Fruit fly (Drosophila melanogaster) whole organism, prepupa: ENCODE data around the gene CG8519.
A peak's percentile ranks its signal among the peaks of the same experiment; 100 is the strongest.

ENCODE experiments used
- CG10631 ChIP-seq: fragments of 200-800 bp; sonication (Bioruptor generic); optimal IDR thresholded peaks from 2 replicates; lab custom pipeline; 2016; ENCODE audit warnings: missing biosample characterization, missing genetic modification characterization
- CG10669 ChIP-seq: fragments of 200-800 bp; sonication (Bioruptor generic); optimal IDR thresholded peaks from 3 replicates; lab custom pipeline; 2018; ENCODE audit warnings: missing biosample characterization, mild to moderate bottlenecking, missing genetic modification characterization, moderate library complexity
- CG11762 ChIP-seq: fragments of 200-800 bp; sonication (Bioruptor generic); optimal IDR thresholded peaks from 3 replicates; lab custom pipeline; 2016; ENCODE audit warnings: missing biosample characterization, missing genetic modification characterization; ENCODE audit not compliant: insufficient read depth
- CG1621 ChIP-seq: fragments of 200-800 bp; sonication (Bioruptor generic); optimal IDR thresholded peaks from 3 replicates; lab custom pipeline; 2018; ENCODE audit warnings: missing biosample characterization, mild to moderate bottlenecking, missing genetic modification characterization
- CG31627 ChIP-seq: fragments of 200-800 bp; sonication (Bioruptor generic); optimal IDR thresholded peaks from 3 replicates; lab custom pipeline; 2016; ENCODE audit warnings: missing biosample characterization, missing genetic modification characterization
- CG6163 ChIP-seq: fragments of 200-800 bp; sonication (Bioruptor generic); IDR thresholded peaks from 3 replicates; pipeline ENCODE4 v1.3.6; 2022; ENCODE audit warnings: missing biosample characterization, missing genetic modification characterization
- CG7368 ChIP-seq: fragments of 200-800 bp; sonication (Bioruptor generic); optimal IDR thresholded peaks from 3 replicates; lab custom pipeline; 2016; ENCODE audit warnings: missing biosample characterization, missing genetic modification characterization
- CG9139 ChIP-seq: fragments of 200-800 bp; sonication (Bioruptor generic); optimal IDR thresholded peaks from 3 replicates; lab custom pipeline; 2017; ENCODE audit warnings: missing biosample characterization, mild to moderate bottlenecking, missing genetic modification characterization
- Eip75B ChIP-seq: fragments of 200-800 bp; sonication (Bioruptor generic); optimal IDR thresholded peaks from 3 replicates; lab custom pipeline; 2016; ENCODE audit warnings: missing biosample characterization, missing genetic modification characterization
- Eip78C ChIP-seq: fragments of 200-800 bp; sonication (Bioruptor generic); peaks from one replicate; lab custom pipeline; 2016; ENCODE audit warnings: missing biosample characterization, missing genetic modification characterization
- Eip93F ChIP-seq: fragments of 200-800 bp; sonication (Bioruptor generic); optimal IDR thresholded peaks from 2 replicates; lab custom pipeline; 2016; ENCODE audit warnings: missing biosample characterization, mild to moderate bottlenecking, missing genetic modification characterization
- Ets96B ChIP-seq: fragments of 200-800 bp; optimal IDR thresholded peaks from 2 replicates; lab custom pipeline; 2019; ENCODE audit warnings: missing biosample characterization, mild to moderate bottlenecking, missing genetic modification characterization, moderate library complexity
- Hr39 ChIP-seq: fragments of 200-800 bp; sonication (Bioruptor generic); optimal IDR thresholded peaks from 2 replicates; lab custom pipeline; 2016; ENCODE audit warnings: missing biosample characterization, missing genetic modification characterization
- Hr4 ChIP-seq: fragments of 200-800 bp; sonication (Bioruptor generic); optimal IDR thresholded peaks from 3 replicates; lab custom pipeline; 2016; ENCODE audit warnings: missing biosample characterization, missing genetic modification characterization
- Sox102F ChIP-seq: fragments of 200-800 bp; sonication (Bioruptor generic); optimal IDR thresholded peaks from 2 replicates; lab custom pipeline; 2016; ENCODE audit warnings: missing biosample characterization, mild to moderate bottlenecking, missing genetic modification characterization
- dsx ChIP-seq: fragments of 200-800 bp; optimal IDR thresholded peaks from 3 replicates; lab custom pipeline; 2019; ENCODE audit warnings: missing biosample characterization, mild to moderate bottlenecking, missing genetic modification characterization, moderate library complexity; ENCODE audit not compliant: poor library complexity, severe bottlenecking
- eg ChIP-seq: fragments of 200-800 bp; sonication (Bioruptor generic); IDR thresholded peaks from 3 replicates; pipeline ENCODE4 v1.3.6; 2022; ENCODE audit warnings: missing biosample characterization, missing genetic modification characterization
- fd85E ChIP-seq: fragments of 200-800 bp; sonication (Bioruptor generic); optimal IDR thresholded peaks from 3 replicates; lab custom pipeline; 2016; ENCODE audit warnings: missing biosample characterization, missing genetic modification characterization
- fkh ChIP-seq: fragments of 200-800 bp; sonication (Bioruptor generic); optimal IDR thresholded peaks from 3 replicates; lab custom pipeline; 2017; ENCODE audit warnings: missing biosample characterization, mild to moderate bottlenecking, missing genetic modification characterization, moderate library complexity
- lz ChIP-seq: fragments of 200-800 bp; sonication (Bioruptor generic); optimal IDR thresholded peaks from 3 replicates; lab custom pipeline; 2016; ENCODE audit warnings: missing biosample characterization, missing genetic modification characterization
- pdm3 ChIP-seq: fragments of 200-800 bp; sonication (Bioruptor generic); optimal IDR thresholded peaks from 3 replicates; lab custom pipeline; 2016; ENCODE audit warnings: missing biosample characterization, missing genetic modification characterization
- salr ChIP-seq, 2 experiments: fragments of 200-800 bp; sonication (Bioruptor generic); optimal IDR thresholded peaks; 3 replicates each; lab custom pipeline; 2016 to 2018; ENCODE audit warnings: missing biosample characterization in 2 of 2, missing genetic modification characterization in 2 of 2, mild to moderate bottlenecking in 1 of 2
- svp ChIP-seq: fragments of 200-800 bp; sonication (Bioruptor generic); peaks from one replicate; lab custom pipeline; 2016; ENCODE audit warnings: missing biosample characterization, missing genetic modification characterization

Gene CG8519

DNA sequence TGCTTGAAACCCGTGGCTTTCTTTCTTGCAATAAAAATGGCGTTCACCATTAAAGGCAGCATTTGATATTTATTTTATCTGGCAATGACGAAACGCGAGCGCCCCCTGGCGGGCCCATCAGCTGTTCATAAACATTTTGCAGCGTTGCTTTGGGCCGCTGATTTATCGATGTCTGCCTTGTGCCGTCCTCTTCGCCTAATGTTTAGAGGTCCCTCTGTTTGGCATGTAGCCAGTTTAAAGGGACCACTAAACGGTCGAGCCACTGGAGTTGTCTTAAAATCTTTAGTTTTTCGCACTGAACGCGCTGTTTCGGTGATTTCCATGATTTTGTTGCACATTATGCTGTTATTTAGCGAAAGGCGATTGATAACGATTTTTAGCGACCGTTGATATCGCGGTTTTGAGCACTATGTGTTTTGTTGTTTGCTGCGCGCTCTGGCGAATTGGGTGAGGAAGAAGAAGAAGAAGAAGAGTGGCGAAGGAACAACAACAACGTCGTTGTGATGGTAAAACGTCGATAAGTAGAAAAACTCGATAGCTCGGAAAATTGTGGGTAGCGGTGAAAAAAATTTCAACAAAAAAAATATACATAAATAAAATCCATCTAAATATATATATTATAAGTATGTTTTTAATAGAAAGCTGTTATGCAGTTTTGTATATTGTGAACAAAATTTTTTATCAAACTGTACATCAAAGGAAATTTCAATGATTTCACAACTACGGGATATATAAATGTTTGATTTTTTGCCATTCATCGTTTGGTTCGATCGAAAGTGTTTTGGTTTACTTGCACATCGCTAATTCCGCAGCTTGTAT lies 47.8 kb downstream of the CG8519 start, which contains the start of the genes velo and Sbds (continued):
- TF ChIP-seq Eip93F (GFP tag; lab: Kevin White, UChicago) = no peak
- no peak for TF ChIP-seq CG1621
- no peak for TF ChIP-seq svp (GFP tag; lab: Kevin White, UChicago)
- TF ChIP-seq Ets96B (tag; lab: Kevin White, UChicago) = peak; percentile 33
- no peak for TF ChIP-seq fkh (GFP tag; lab: Kevin White, UChicago)
- TF ChIP-seq CG6163 (GFP tag; lab: Robert Waterston, UW) = peak; percentile 61
- no peak for TF ChIP-seq Hr4 (GFP tag; lab: Kevin White, UChicago)
- TF ChIP-seq CG7368 (GFP tag; lab: Kevin White, UChicago) = no peak
- peak; percentile 19 for TF ChIP-seq Hr39
- peak; percentile 37 for TF ChIP-seq lz (GFP tag; lab: Kevin White, UChicago)
- no peak for TF ChIP-seq CG9139 (GFP tag; lab: Kevin White, UChicago)
- peak; percentile 39 for TF ChIP-seq dsx (GFP tag; lab: Kevin White, UChicago)
- TF ChIP-seq CG31627 (GFP tag; lab: Kevin White, UChicago) = peak; percentile 25
- TF ChIP-seq salr (GFP tag; optimal IDR thresholded peaks at IDR 0.05; lab: Kevin White, UChicago) = peak in 1 of 2 experiments; percentile 38
- no peak for TF ChIP-seq CG10669 (GFP tag; lab: Kevin White, UChicago)
- peak; percentile 27; the same call in 1 of the 3 replicates for TF ChIP-seq eg (GFP tag; lab: Robert Waterston, UW)
- no peak for TF ChIP-seq fd85E
- no peak for TF ChIP-seq Sox102F (GFP tag; lab: Kevin White, UChicago)
- TF ChIP-seq CG10631 = peak; percentile 65
- TF ChIP-seq Eip75B = peak; percentile 18
- TF ChIP-seq CG11762 (GFP tag; lab: Kevin White, UChicago) = peak; percentile 17
- no peak for TF ChIP-seq pdm3 (GFP tag; lab: Kevin White, UChicago)
- TF ChIP-seq, all 60 proteins: peak for 28

dm6 chr3L:6756197-6756736 lies 51.6 kb downstream of the CG8519 start, which contains the start of gene Ist1:
Ist1 (minus strand) TSS chr3L:6756497.
- TF ChIP-seq Eip78C (GFP tag; lab: Kevin White, UChicago) (peak; percentile 7), Eip93F (GFP tag; lab: Kevin White, UChicago) (no peak)
